Fruit fly (Drosophila melanogaster): ENCODE measurements around the gene CG7179.

Gene CG7179

dm6 chr2L:7813357-7813756 lies 35.5 kb upstream of the CG7179 start:
- TF ChIP-seq CG8301 (tag; optimal IDR thresholded peaks at IDR 0.05), result no peak
- TF ChIP-seq CG32121 (GFP tag; IDR thresholded peaks at IDR 0.05), result 0 out of 2 replicates have a peak, but pooled peaks have one; percentile 11
- TF ChIP-seq CG17806 (tag; optimal IDR thresholded peaks at IDR 0.05), result no peak
- 0 out of 3 replicates have a peak, but pooled peaks have one; percentile 14 for TF ChIP-seq fd96Ca (GFP tag; IDR thresholded peaks at IDR 0.05)
- TF ChIP-seq CG4496 (GFP tag; IDR thresholded peaks at IDR 0.05), result no peak
- TF ChIP-seq EcR (GFP tag; optimal IDR thresholded peaks at IDR 0.05), result peak; percentile 47

DNA sequence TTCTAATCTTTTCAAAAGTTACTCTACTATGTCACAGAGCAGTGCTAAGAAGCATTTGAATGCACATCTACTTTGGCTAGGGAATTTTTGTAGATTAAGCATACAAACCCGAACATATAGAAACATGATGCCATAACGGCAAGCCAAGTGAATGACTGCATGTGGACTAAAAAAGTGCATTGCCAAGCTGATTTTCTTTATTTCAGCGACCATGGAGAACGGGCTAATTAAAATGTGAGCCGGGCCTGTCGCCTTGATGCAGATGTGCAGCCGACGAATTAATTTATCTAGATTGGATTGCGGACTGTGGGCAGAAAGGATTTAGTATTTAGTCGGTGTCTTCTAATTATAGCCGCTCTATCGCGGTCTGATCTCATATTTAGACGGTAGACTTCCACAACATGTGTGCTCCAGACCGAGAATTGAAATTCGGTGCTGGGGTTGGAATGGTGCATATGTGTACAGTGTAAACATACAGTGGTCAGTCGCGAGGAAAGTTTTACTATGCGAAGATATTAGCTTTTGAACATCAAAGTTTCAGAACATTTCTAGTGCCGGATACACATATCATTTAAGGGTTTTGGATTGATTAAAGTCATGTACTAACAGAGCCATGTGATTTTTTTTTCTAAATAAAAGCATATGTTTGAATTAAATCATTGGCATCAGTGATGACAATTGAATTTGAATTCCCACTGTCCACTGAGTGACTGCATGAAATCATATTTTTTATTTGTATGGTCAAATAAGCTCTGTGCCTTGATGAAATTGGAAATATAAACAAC lies 34.9 kb upstream of the CG7179 start:
- TF ChIP-seq CG8301 (tag; optimal IDR thresholded peaks at IDR 0.05) (peak; percentile 3), Snoo (tag; optimal IDR thresholded peaks at IDR 0.05) (no peak), CG14655 (GFP tag; optimal IDR thresholded peaks at IDR 0.05) (peak; percentile 7)

DNA sequence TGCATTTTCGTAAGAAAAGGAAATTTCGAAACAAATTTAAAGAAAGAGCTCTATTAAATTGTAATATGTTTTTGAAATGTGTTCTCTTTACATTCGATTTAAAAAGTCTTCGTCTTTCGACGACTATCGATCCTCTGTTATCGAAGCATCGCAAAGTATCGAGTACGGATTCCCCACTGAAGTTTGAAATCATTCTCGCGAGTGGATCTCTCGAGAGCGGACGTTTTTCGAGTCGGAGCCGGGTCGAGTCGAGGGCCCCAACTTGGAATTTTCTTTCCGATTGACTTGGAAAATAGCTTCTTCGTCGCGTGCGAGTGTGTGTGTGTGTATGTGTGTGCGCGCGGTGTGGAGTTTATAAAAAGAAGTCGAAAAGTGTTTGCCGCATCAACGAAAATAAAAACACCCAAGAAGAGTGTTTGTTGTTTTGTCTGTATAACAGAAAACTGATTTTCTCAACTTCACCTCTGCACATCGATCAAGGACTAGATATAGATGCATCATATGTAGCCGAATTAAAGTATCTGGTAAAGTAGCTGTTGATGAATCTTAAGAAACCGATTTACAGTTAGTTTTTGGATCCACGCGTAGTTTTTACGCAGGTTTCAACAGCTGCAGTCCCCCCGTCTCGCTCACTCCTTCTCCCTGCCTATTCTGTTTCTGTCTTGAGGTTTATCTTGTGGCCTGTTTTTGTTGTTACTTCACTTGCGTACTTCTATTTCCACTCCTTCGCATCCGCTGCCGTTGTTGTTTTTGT lies 33.6 kb upstream of the CG7179 start, which contains the start of gene LanB1:
TSS of gene LanB1 (plus strand) at position 190 of the 754 bp plus-strand sequence.
- TF ChIP-seq Ets98B (GFP tag; IDR thresholded peaks at IDR 0.05) (no peak; the same call in 1 of the 2 replicates), CG15710 (tag; optimal IDR thresholded peaks at IDR 0.05) (no peak), CG4496 (GFP tag; IDR thresholded peaks at IDR 0.05) (peak; percentile 28; the same call in 1 of the 3 replicates), CG9948 (tag; optimal IDR thresholded peaks at IDR 0.05) (no peak), Pif1B (GFP tag; optimal IDR thresholded peaks at IDR 0.05) (no peak), CG13204 (GFP tag; optimal IDR thresholded peaks at IDR 0.05) (peak; percentile 3), EcR (GFP tag; optimal IDR thresholded peaks at IDR 0.05) (peak; percentile 0), D1 (tag; optimal IDR thresholded peaks at IDR 0.05) (no peak), CG17806 (tag; optimal IDR thresholded peaks at IDR 0.05) (no peak), fd96Ca (GFP tag; IDR thresholded peaks at IDR 0.05) (no peak; the same call in 2 of the 3 replicates), CG8301 (tag; optimal IDR thresholded peaks at IDR 0.05) (peak; percentile 7), CG12605 (GFP tag; IDR thresholded peaks at IDR 0.05) (peak; percentile 48; the same call in 1 of the 2 replicates), gl (tag; optimal IDR thresholded peaks at IDR 0.05) (no peak), rn (GFP tag; IDR thresholded peaks at IDR 0.05) (no peak), CG32121 (GFP tag; IDR thresholded peaks at IDR 0.05) (peak; percentile 28; the same call in 1 of the 2 replicates)

DNA sequence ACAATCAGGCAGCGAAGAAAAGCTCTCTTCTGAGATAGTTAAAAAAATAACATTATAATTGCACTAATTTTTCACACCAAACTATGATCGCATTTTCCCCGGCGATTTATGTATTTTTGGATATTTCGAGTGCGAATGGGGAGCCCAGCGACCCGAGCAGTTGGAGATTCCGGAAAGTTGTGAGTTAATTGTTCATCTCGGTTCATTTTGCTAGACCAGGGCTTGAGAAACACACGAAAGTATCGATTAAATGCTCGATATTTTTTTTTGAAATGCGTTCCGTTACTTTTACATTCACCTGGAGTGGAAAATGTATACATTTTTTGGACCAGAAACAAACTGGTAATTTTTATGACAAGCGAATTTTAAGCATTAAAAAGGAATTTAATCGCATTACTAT lies 32.7 kb upstream of the CG7179 start, which contains the start of gene Cdc14:
TSS of gene Cdc14 (minus strand) at position 185 of the 400 bp plus-strand sequence.
- no peak for TF ChIP-seq CG10348 (GFP tag; IDR thresholded peaks at IDR 0.05)
- peak; percentile 17 for TF ChIP-seq EcR (GFP tag; optimal IDR thresholded peaks at IDR 0.05)
- TF ChIP-seq Ets98B (GFP tag; IDR thresholded peaks at IDR 0.05), result peak; percentile 18; the same call in 1 of the 2 replicates
- no peak for TF ChIP-seq D1 (tag; optimal IDR thresholded peaks at IDR 0.05)
- TF ChIP-seq Pif1B (GFP tag; optimal IDR thresholded peaks at IDR 0.05), result peak; percentile 16
- no peak for TF ChIP-seq rn (GFP tag; IDR thresholded peaks at IDR 0.05)

DNA sequence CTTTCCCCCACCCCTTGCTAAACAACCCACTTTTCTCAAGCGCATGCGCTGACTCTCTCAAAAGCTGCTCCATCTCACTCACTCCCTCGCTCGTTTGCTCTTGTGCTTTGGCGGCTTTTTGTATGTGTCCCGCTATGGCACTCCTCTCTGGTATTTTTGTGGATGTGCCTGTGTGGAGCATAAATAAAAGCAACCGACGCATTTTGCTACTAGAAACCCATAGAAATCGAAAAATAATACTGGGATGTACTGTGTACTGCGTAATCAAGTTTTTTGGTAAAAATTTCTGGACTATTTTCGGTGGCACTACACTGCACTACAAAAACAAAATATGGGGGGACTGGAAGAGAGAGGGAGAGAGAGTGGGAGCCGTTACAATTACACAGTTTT lies 31.9 kb upstream of the CG7179 start:
- TF ChIP-seq Ets98B (GFP tag; IDR thresholded peaks at IDR 0.05) (peak; percentile 79), CG15710 (tag; optimal IDR thresholded peaks at IDR 0.05) (no peak), EcR (GFP tag; optimal IDR thresholded peaks at IDR 0.05) (peak; percentile 75), CG13204 (GFP tag; optimal IDR thresholded peaks at IDR 0.05) (peak; percentile 63), CG9948 (tag; optimal IDR thresholded peaks at IDR 0.05) (no peak), CG32121 (GFP tag; IDR thresholded peaks at IDR 0.05) (peak; percentile 65), CG10348 (GFP tag; IDR thresholded peaks at IDR 0.05) (no peak), CG4496 (GFP tag; IDR thresholded peaks at IDR 0.05) (peak; percentile 11; the same call in 1 of the 3 replicates), Pif1B (GFP tag; optimal IDR thresholded peaks at IDR 0.05) (peak; percentile 5), CG12605 (GFP tag; IDR thresholded peaks at IDR 0.05) (peak; percentile 69; the same call in 1 of the 2 replicates)

DNA sequence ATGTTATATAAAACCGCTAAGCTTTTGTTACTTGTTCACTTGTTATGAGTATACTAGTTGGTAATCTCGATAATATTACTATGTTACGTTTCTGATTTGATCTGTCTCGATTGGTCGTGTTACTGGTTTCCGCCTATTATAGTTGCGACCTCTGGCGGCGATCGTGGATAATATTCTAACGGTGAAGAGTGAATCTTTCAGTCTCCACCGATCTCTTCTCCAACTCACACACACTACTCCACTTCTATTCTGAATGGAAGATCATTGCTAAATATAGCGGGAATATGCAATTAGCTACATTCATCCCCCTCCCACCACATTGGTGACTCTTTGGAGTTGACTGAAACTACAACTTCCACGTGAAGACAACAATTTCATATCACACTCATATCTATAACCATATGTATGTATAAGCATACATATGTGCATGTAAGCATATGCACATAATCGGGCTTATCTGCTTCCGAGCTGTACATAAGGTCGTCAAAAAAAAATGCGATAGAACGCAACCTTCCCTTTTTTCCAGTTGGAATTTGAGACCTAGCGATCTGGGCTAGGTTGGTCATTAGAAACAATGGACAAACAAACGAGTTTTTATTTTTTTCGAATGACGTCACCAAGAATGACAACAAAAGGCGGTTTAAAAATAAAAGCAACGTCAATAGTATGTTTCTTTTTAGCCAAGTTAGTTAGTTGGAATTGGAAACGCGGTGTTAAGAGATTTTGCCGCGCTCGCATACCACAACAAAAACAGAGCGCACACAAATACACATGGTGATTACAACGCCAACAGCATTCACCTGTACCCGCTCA lies 31.3 kb upstream of the CG7179 start:
- TF ChIP-seq gl (tag; optimal IDR thresholded peaks at IDR 0.05), result peak; percentile 21
- TF ChIP-seq CG14655 (GFP tag; optimal IDR thresholded peaks at IDR 0.05), result no peak

DNA sequence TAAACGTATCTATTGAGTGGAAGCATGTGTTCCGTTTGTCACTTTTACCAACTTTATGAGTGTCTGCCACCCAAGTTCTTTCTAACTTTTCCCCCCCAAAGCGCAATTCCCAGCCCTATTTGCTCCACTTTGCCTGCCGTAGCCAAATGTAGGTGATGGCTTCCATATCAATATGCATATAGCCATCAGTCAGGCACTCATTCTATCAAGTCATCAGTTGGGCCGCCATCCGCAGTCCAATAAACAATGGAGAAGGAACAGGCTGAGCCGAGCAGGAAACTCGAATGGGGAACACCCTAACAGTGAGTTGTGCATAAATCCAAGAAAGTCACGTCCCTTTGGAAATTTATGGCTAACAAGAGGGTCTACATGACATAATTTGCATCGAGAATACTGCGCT lies 29.7 kb upstream of the CG7179 start:
- TF ChIP-seq CG4496 (GFP tag; IDR thresholded peaks at IDR 0.05) (no peak), gl (tag; optimal IDR thresholded peaks at IDR 0.05) (no peak), CG32121 (GFP tag; IDR thresholded peaks at IDR 0.05) (no peak), CG14655 (GFP tag; optimal IDR thresholded peaks at IDR 0.05) (no peak), Ets98B (GFP tag; IDR thresholded peaks at IDR 0.05) (no peak), Pif1A (GFP tag; optimal IDR thresholded peaks at IDR 0.05) (no peak), CG12605 (GFP tag; IDR thresholded peaks at IDR 0.05) (no peak), Pif1B (GFP tag; optimal IDR thresholded peaks at IDR 0.05) (no peak), CG8159 (tag; optimal IDR thresholded peaks at IDR 0.05) (no peak), CG10348 (GFP tag; IDR thresholded peaks at IDR 0.05) (no peak)
